Fruit fly (Drosophila melanogaster): ENCODE measurements around the gene SrpRbeta.
A peak's percentile ranks its signal among the peaks of the same experiment; 100 is the strongest.

The SrpRbeta gene

dm6 chr3L:8719990-8720559 is at the start of gene SrpRbeta:
Gene SrpRbeta, minus strand, starts transcription at chr3L:8720225.
- TF ChIP-seq CG17801 (GFP tag; optimal IDR thresholded peaks at IDR 0.05; ENCODE audit: partially characterized antibody), result no peak

DNA sequence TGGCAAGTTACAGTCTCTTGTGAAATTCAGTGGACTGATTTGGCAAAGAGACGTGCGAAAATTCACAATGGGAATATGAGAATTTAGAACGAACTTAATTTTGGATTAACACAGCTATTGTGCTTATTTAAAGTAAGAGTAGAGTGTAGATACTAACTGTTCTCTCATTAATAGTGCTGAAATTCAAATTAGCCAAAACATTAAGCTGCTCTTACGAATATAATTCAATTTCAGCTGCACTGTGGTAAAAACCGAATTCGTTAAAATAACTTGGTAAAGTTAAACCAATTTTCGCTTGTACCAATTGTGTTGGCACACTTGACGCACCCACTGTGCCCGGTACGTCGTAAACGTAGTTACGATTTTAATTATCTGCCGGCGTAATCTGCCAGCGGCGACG is 47.9 kb upstream of the SrpRbeta start:
- peak; percentile 96 for TF ChIP-seq CG17801 (GFP tag; optimal IDR thresholded peaks at IDR 0.05; ENCODE audit: partially characterized antibody)

- TF ChIP-seq CG17801 (GFP tag; optimal IDR thresholded peaks at IDR 0.05; ENCODE audit: partially characterized antibody), result peak; percentile 90
These were observed 46.0 kb upstream of the SrpRbeta start for dm6 chr3L:8765969-8766538.

dm6 chr3L:8765493-8765892 is 45.5 kb upstream of the SrpRbeta start:
- no peak for TF ChIP-seq CG17801 (GFP tag; optimal IDR thresholded peaks at IDR 0.05; ENCODE audit: partially characterized antibody)

dm6 chr3L:8763794-8764193 is 43.8 kb upstream of the SrpRbeta start:
- peak; percentile 13 for TF ChIP-seq CG17801 (GFP tag; optimal IDR thresholded peaks at IDR 0.05; ENCODE audit: partially characterized antibody)

DNA sequence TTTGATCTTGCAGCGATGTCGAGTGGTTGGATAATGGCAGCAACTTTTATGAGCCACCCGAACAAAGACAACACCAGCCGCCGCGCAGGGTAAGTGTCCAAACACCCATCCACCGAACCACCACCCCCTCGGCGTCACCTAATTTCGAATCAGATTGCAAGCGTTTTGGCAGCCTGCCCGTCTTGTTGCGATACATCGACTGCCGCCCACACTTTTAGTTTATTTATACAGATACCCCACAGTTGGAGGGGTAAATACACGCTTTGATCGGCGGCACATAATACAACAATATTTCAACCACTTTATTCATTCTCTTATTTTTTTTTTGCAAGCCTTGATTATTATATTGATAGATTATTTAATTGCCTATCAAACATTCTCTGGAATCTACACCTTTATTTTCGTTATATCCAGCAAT is 43.0 kb upstream of the SrpRbeta start:
- peak; percentile 24 for TF ChIP-seq CG17801 (GFP tag; optimal IDR thresholded peaks at IDR 0.05; ENCODE audit: partially characterized antibody)

DNA sequence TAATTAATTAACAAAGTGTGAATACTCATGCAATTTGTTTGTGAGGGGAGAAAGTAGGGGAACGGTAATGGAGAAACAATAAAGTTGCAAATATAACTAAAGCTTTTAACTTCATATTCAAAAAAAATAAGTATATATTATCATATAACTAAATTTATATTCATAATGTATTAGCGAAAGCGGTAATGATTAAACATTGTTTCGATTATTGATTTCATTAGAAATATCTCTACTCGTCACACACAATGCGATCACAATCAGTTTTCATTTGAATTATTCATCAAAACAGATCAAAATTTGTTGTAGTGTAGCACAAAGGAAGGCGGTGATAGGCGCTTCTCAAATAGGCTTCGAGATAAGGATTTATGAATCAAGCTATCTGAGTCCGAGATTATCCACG is 35.7 kb upstream of the SrpRbeta start, which contains the start of gene CG6576:
Gene CG6576, plus strand, starts transcription at position 301 of the 400 bp plus-strand sequence.
- no peak for TF ChIP-seq CG17801 (GFP tag; optimal IDR thresholded peaks at IDR 0.05; ENCODE audit: partially characterized antibody)

DNA sequence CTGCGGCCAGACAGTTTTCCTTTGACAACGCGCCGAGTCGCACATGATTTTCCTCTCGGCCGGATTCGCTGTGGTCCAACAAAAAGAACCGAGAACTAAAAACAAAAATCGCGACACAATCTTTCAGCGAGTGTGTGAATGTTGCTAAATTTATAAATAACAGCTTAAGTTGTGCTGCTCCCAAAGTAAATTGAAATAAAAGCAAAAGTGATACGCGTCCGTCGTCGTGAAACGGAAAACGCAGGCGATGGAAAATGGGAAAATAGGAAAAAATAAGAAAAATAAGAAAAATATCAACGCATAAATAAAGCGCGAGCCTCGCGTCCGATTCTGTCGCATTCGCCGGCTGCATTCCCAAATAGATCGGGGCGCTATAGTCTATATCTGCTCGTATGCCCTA is 33.6 kb upstream of the SrpRbeta start, which contains the start of gene Fhos:
Gene Fhos, plus strand, starts transcription at position 28 of the 400 bp plus-strand sequence.
- no peak for TF ChIP-seq CG17801 (GFP tag; optimal IDR thresholded peaks at IDR 0.05; ENCODE audit: partially characterized antibody)

DNA sequence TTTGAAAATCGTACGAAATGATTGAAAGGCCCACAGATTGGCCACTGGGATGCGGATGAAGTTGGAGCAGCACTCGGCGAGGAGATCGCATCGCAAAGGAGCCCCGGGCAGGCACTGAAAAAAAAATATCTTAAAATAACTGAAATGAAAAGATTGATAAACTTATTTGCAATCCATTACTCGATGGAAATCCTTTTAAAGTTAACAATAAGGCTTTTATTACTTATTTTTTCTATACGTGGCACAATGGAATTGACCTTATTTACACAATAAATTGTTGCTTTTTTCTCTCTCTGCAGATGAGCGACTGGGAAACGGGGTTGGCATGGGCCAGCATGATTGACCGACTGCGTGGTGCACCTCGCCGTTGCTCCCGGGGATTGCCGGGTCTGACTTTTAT is 31.2 kb upstream of the SrpRbeta start:
- no peak for TF ChIP-seq CG17801 (GFP tag; optimal IDR thresholded peaks at IDR 0.05; ENCODE audit: partially characterized antibody)

- no peak for TF ChIP-seq CG17801 (GFP tag; optimal IDR thresholded peaks at IDR 0.05; ENCODE audit: partially characterized antibody)
These were observed 29.9 kb upstream of the SrpRbeta start, which contains the start of gene CG13306 for dm6 chr3L:8749676-8750654. Gene CG13306, minus strand, starts transcription at chr3L:8749726.

DNA sequence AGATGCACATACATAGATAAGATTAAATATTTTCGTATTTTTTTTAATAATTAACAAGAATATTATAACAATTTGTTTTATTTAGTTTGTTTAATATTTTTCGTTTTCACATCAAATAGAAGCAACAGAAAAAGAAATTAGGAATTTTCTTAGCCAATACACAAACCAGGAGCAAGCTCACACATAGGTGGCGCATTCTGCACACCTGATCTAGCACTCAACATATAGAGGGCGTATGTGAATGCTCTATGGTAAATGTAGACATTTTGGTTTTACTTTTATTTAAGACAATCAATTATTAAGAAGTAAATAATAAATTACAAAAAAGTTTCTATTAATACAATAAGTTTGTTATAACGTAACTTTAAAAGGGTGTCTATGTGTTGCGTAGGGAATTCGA is 28.8 kb upstream of the SrpRbeta start:
- no peak for TF ChIP-seq CG17801 (GFP tag; optimal IDR thresholded peaks at IDR 0.05; ENCODE audit: partially characterized antibody)

DNA sequence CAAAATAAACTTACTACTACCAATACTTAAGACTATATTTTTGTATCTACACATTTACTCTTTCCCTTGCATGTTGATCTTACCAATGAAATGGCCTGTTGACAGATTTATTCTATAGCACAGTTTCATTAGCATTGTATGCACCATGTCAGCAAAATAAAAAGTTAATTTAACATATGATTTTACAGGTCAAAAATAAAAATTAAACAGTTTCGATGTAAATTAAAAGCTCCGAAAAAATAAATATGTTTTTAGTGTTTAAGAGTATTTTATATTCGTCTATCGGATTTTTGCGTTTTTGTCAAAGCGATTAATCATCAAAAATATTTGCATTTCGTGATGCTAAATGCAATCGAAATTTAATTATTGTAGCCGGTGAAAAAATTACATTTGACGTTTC is 28.3 kb upstream of the SrpRbeta start:
- no peak for TF ChIP-seq CG17801 (GFP tag; optimal IDR thresholded peaks at IDR 0.05; ENCODE audit: partially characterized antibody)

DNA sequence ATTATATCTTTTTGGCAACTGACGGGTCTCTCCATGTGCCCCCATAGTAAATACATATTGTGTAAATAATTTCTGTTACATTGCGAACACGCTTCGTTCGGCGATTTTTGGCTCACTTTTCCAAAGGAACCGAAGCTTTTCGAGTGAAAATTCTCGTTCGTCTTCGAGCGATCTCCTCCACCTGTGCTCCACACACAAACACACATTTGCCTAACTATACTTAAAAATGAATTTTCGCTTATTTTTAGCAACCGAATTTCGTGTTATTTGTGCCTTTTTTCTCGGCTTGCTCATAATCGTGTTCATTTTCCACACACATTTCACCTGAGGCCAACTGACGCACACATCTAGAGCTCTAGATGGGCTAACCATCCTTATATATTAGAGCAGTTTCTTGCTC is 26.5 kb upstream of the SrpRbeta start:
- no peak for TF ChIP-seq CG17801 (GFP tag; optimal IDR thresholded peaks at IDR 0.05; ENCODE audit: partially characterized antibody)

DNA sequence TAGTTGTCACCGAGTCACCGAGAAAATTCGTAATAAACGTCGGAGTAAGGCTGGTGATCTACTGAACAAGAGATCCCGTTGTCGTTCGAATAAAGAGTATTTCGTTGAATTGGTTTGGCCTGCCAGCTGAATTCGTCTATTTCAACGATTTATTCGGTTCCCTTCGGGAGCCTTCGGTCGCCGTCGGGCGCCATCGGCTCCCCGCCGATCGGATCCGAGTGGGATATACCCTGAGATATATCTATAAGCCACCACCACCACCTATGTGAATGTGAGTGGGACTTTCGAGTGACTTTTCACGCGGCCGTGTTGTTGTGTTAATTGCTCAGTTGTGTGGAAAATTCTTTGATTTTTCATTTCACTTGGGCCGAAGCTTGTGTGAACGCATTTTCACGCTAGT is 25.2 kb upstream of the SrpRbeta start, which contains the start of gene Prm:
Gene Prm, minus strand, starts transcription at position 101 of the 400 bp plus-strand sequence.
- TF ChIP-seq CG17801 (GFP tag; optimal IDR thresholded peaks at IDR 0.05; ENCODE audit: partially characterized antibody), result no peak

DNA sequence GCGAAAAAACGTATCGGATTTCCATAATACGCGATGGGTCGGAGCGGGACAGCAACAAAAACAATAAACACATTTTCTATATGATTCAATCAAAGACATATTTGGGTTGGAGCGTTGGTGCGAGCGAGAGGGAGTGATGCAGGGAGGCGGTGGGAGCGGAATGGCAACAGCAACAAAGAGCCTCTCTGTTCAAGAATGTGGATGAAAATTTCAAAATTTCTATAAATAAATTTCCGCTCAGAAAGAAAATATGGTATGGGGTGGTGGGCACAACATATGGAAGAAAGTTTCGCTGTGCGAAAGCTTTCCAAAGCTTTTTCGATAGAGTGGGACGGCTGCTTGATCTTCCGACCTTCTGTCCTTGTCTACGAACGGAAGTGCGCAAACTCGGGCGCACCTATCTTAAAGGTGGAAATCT is 21.0 kb upstream of the SrpRbeta start:
- TF ChIP-seq CG17801 (GFP tag; optimal IDR thresholded peaks at IDR 0.05; ENCODE audit: partially characterized antibody), result no peak
